Fruit fly (Drosophila melanogaster): Measurements from ENCODE around the gene mats.

mats gene

dm6 chr3R:22397068-22397700 is 23.8 kb upstream of the mats start:
- TF ChIP-seq net (GFP tag; optimal IDR thresholded peaks at IDR 0.05) (no peak), Eip78C (GFP tag) (peak; percentile 69), vri (GFP tag; optimal IDR thresholded peaks at IDR 0.05) (peak; percentile 93)

dm6 chr3R:22400246-22400645 is 20.7 kb upstream of the mats start:
- TF ChIP-seq Gug (GFP tag; IDR thresholded peaks at IDR 0.05) (peak; percentile 62; the same call in 1 of the 2 replicates), CG11294 (GFP tag; IDR thresholded peaks at IDR 0.05) (no peak), Eip78C (GFP tag) (no peak), Hr39 (GFP tag; optimal IDR thresholded peaks at IDR 0.05) (no peak), Sox15 (GFP tag; optimal IDR thresholded peaks at IDR 0.05) (no peak), CG16779 (tag; optimal IDR thresholded peaks at IDR 0.05) (no peak), OdsH (GFP tag; optimal IDR thresholded peaks at IDR 0.05) (no peak), CG15336 (GFP tag; IDR thresholded peaks at IDR 0.05) (peak; percentile 76), CG9139 (GFP tag; optimal IDR thresholded peaks at IDR 0.05) (no peak), CG6163 (GFP tag; IDR thresholded peaks at IDR 0.05) (no peak; the same call in none of the 3 replicates), CG1621 (tag; optimal IDR thresholded peaks at IDR 0.05) (no peak), topi (GFP tag; optimal IDR thresholded peaks at IDR 0.05) (no peak), achi (GFP tag; optimal IDR thresholded peaks at IDR 0.05) (peak; percentile 44), eg (GFP tag; IDR thresholded peaks at IDR 0.05) (peak; percentile 72), Eip93F (GFP tag; optimal IDR thresholded peaks at IDR 0.05) (no peak), CG34406 (GFP tag; optimal IDR thresholded peaks at IDR 0.05) (no peak), CG11762 (GFP tag; optimal IDR thresholded peaks at IDR 0.05; ENCODE audit: insufficient read depth) (peak; percentile 7), fd85E (GFP tag; optimal IDR thresholded peaks at IDR 0.05) (no peak), CG8319 (GFP tag; optimal IDR thresholded peaks at IDR 0.05) (peak; percentile 1), spab (GFP tag; optimal IDR thresholded peaks at IDR 0.05) (no peak), dsx (GFP tag; optimal IDR thresholded peaks at IDR 0.05; ENCODE audit: poor library complexity, severe bottlenecking) (peak; percentile 5), Lpt (GFP tag; optimal IDR thresholded peaks at IDR 0.05) (peak; percentile 42), cyc (GFP tag; optimal IDR thresholded peaks at IDR 0.05) (no peak), fkh (GFP tag; optimal IDR thresholded peaks at IDR 0.05) (no peak), lz (GFP tag; optimal IDR thresholded peaks at IDR 0.05) (no peak), net (GFP tag; optimal IDR thresholded peaks at IDR 0.05) (no peak), CG10669 (GFP tag; optimal IDR thresholded peaks at IDR 0.05) (no peak), CG6276 (GFP tag; optimal IDR thresholded peaks at IDR 0.05) (no peak), vri (GFP tag; optimal IDR thresholded peaks at IDR 0.05) (no peak), esn (GFP tag; optimal IDR thresholded peaks at IDR 0.05) (no peak), Eip75B (GFP tag; optimal IDR thresholded peaks at IDR 0.05) (no peak), CG8119 (GFP tag; IDR thresholded peaks at IDR 0.05) (peak; percentile 64), CG4318 (GFP tag; optimal IDR thresholded peaks at IDR 0.05) (peak; percentile 53), dac (GFP tag; optimal IDR thresholded peaks at IDR 0.05) (no peak), CG6854 (GFP tag; optimal IDR thresholded peaks at IDR 0.05) (no peak), Ets21C (GFP tag; optimal IDR thresholded peaks at IDR 0.05) (no peak), CG6792 (GFP tag; optimal IDR thresholded peaks at IDR 0.05) (no peak), Blimp-1 (GFP tag; optimal IDR thresholded peaks at IDR 0.05) (no peak), CG10631 (GFP tag; optimal IDR thresholded peaks at IDR 0.05) (peak; percentile 47), CG6808 (GFP tag; optimal IDR thresholded peaks at IDR 0.05) (no peak), Hr38 (GFP tag; optimal IDR thresholded peaks at IDR 0.05) (no peak), Ets96B (tag; optimal IDR thresholded peaks at IDR 0.05) (peak; percentile 38), CG11902 (GFP tag; optimal IDR thresholded peaks at IDR 0.05) (no peak), CG7368 (GFP tag; optimal IDR thresholded peaks at IDR 0.05) (peak; percentile 8), Hr4 (GFP tag; optimal IDR thresholded peaks at IDR 0.05) (no peak), CG3919 (GFP tag; optimal IDR thresholded peaks at IDR 0.05) (no peak), svp (GFP tag) (no peak), CG8632 (GFP tag; optimal IDR thresholded peaks at IDR 0.05) (no peak), Met (GFP tag; optimal IDR thresholded peaks at IDR 0.05) (no peak), ss (GFP tag; optimal IDR thresholded peaks at IDR 0.05) (no peak)
